Worm (Caenorhabditis elegans) whole organism, mixed stage, embryonic: ENCODE results near the gene F49F1.5.

Source experiments
- elt-3 ChIP-seq: fragments of 150-350 bp; optimal IDR thresholded peaks from 2 replicates; lab custom pipeline; 2014; ENCODE audit warnings: missing biosample characterization, missing genetic modification characterization
- lin-32 ChIP-seq: fragments of 200-800 bp; sonication (Bioruptor generic); optimal IDR thresholded peaks from 2 replicates; lab custom pipeline; 2018; ENCODE audit warnings: mild to moderate bottlenecking, missing genetic modification characterization, missing compliant biosample characterization
- lsy-2 ChIP-seq: fragments of 150-350 bp; optimal IDR thresholded peaks from 2 replicates; lab custom pipeline; 2014; ENCODE audit warnings: missing biosample characterization, missing genetic modification characterization
- mep-1 ChIP-seq: fragments of 150-350 bp; optimal IDR thresholded peaks from 2 replicates; lab custom pipeline; 2017; ENCODE audit warnings: missing biosample characterization, missing genetic modification reagents, missing genetic modification characterization, inconsistent platforms
- nhr-12 ChIP-seq: fragments of 150-350 bp; optimal IDR thresholded peaks from 2 replicates; lab custom pipeline; 2014; ENCODE audit warnings: missing biosample characterization, missing genetic modification characterization
- nhr-237 ChIP-seq: fragments of 150-350 bp; optimal IDR thresholded peaks from 2 replicates; lab custom pipeline; 2014; ENCODE audit warnings: missing biosample characterization, missing genetic modification characterization
- nhr-28 ChIP-seq: fragments of 150-350 bp; optimal IDR thresholded peaks from 2 replicates; lab custom pipeline; 2014; ENCODE audit warnings: missing biosample characterization, missing genetic modification characterization
- pha-4 ChIP-seq: fragments of 150-350 bp; optimal IDR thresholded peaks from 2 replicates; lab custom pipeline; 2018; ENCODE audit warnings: missing biosample characterization, missing genetic modification reagents, missing genetic modification characterization
- sem-2 ChIP-seq: fragments of 200-800 bp; sonication (Bioruptor generic); optimal IDR thresholded peaks from 2 replicates; lab custom pipeline; 2018; ENCODE audit warnings: mild to moderate bottlenecking, missing genetic modification characterization, missing compliant biosample characterization
- snpc-4 ChIP-seq: fragments of 150-350 bp; optimal IDR thresholded peaks from 2 replicates; lab custom pipeline; 2014; ENCODE audit warnings: missing biosample characterization, missing genetic modification characterization
- tbx-8 ChIP-seq: fragments of 200-800 bp; sonication (Bioruptor generic); optimal IDR thresholded peaks from 2 replicates; lab custom pipeline; 2018; ENCODE audit warnings: mild to moderate bottlenecking, missing genetic modification characterization, moderate library complexity, missing compliant biosample characterization
- unc-39 ChIP-seq: fragments of 150-350 bp; optimal IDR thresholded peaks from 2 replicates; lab custom pipeline; 2014; ENCODE audit warnings: missing biosample characterization, missing genetic modification characterization
- unc-62 ChIP-seq: fragments of 150-350 bp; optimal IDR thresholded peaks from 2 replicates; lab custom pipeline; 2014; ENCODE audit warnings: missing biosample characterization, missing genetic modification reagents, missing genetic modification characterization
- ztf-11 ChIP-seq: fragments of 150-350 bp; optimal IDR thresholded peaks from 2 replicates; lab custom pipeline; 2014; ENCODE audit warnings: missing biosample characterization, missing genetic modification characterization

ce11 chrIV:4084109-4084508 lies 36.1 kb downstream of the F49F1.5 start, which contains the start of gene C35B1.5:
- TF ChIP-seq lsy-2 (tag; lab: Kevin White, UChicago) (no peak), nhr-237 (tag; lab: Kevin White, UChicago) (no peak), unc-39 (tag; lab: Kevin White, UChicago) (no peak), tbx-8 (GFP tag; lab: Kevin White, UChicago) (no peak), snpc-4 (tag; lab: Kevin White, UChicago) (no peak), ztf-11 (tag; lab: Kevin White, UChicago) (no peak), nhr-28 (no peak), mep-1 (tag; lab: Kevin White, UChicago) (no peak), unc-62 (no peak), elt-3 (tag; lab: Kevin White, UChicago) (no peak), sem-2 (no peak), lin-32 (GFP tag; lab: Kevin White, UChicago) (no peak), pha-4 (tag; lab: Kevin White, UChicago) (no peak), nhr-12 (tag; lab: Kevin White, UChicago) (no peak)
